Fruit fly (Drosophila melanogaster): ENCODE data around the gene CG15578.

Gene CG15578

DNA sequence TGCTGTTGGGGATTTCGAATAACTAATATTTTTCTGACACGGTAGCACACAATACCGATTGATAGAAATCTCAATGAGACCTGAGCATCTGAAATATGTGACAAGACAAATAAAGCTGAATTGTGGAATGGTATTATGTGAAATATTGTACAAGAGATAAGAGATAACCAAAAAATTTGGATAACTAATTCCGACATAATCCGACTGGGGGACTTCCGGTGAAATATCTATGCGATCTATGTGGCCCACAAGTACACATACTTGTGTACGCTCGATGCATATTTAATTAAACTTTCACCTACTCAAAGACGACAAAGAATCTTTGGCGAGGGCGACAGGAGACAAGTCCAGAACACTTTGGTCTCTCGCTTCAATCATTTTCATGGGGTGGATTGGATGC lies 25.1 kb downstream of the CG15578 start, which contains the start of gene CG15576:
Gene CG15576 (minus strand): TSS at position 101 of the 400 bp plus-strand sequence.
- TF ChIP-seq HLH3B (GFP tag; IDR thresholded peaks at IDR 0.05) = no peak
- no peak for TF ChIP-seq Nf-YC (tag; optimal IDR thresholded peaks at IDR 0.05)
- TF ChIP-seq CG17802 (tag; optimal IDR thresholded peaks at IDR 0.05) = no peak
- TF ChIP-seq Sin3A (optimal IDR thresholded peaks at IDR 0.05) = no peak
- TF ChIP-seq Gug (GFP tag; IDR thresholded peaks at IDR 0.05) = no peak
- TF ChIP-seq CG4730 (GFP tag; IDR thresholded peaks at IDR 0.05) = no peak
- no peak for TF ChIP-seq CG12071 (GFP tag; optimal IDR thresholded peaks at IDR 0.05)
- TF ChIP-seq sob (GFP tag; IDR thresholded peaks at IDR 0.05) = no peak
- no peak for TF ChIP-seq CG4328 (GFP tag; optimal IDR thresholded peaks at IDR 0.05)
- no peak for TF ChIP-seq NfI (GFP tag; optimal IDR thresholded peaks at IDR 0.05)

DNA sequence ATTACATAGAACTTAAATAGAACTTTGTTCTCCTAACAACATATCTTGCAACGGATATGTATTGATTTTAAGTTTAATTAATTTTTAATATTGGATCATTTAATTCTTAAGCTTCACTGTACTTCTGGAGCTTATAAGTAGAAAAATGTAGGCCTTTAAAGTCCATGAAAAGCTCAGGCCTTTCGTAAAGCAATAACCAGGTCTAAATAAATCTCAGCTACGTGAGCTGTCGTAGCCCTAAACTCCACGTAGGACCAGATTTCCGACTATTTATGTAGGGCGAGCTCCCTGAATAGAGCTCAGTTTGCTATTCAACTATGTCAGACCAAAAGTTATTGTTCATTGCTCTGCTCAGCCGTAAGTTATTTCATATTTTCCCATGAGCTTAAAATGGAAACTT lies 29.7 kb downstream of the CG15578 start, which contains the start of gene CG43135:
Gene CG43135 (plus strand): TSS at position 301 of the 400 bp plus-strand sequence.
- TF ChIP-seq CG30403 (GFP tag; optimal IDR thresholded peaks at IDR 0.05) = no peak
- no peak for TF ChIP-seq CG4707 (GFP tag; optimal IDR thresholded peaks at IDR 0.05)
- TF ChIP-seq her (GFP tag; optimal IDR thresholded peaks at IDR 0.05) = no peak
- TF ChIP-seq sqz (GFP tag; optimal IDR thresholded peaks at IDR 0.05) = no peak
- TF ChIP-seq CG11560 (tag; IDR thresholded peaks at IDR 0.05) = no peak
- no peak for TF ChIP-seq disco-r (GFP tag; optimal IDR thresholded peaks at IDR 0.05)
- TF ChIP-seq dm (GFP tag; optimal IDR thresholded peaks at IDR 0.05) = no peak
- no peak for TF ChIP-seq br (optimal IDR thresholded peaks at IDR 0.05)
- TF ChIP-seq fd3F (GFP tag; optimal IDR thresholded peaks at IDR 0.05) = no peak
- TF ChIP-seq klu (GFP tag; IDR thresholded peaks at IDR 0.05) = no peak
- TF ChIP-seq ttk (GFP tag; IDR thresholded peaks at IDR 0.05) = no peak
- TF ChIP-seq NfI (GFP tag; optimal IDR thresholded peaks at IDR 0.05) = no peak

dm6 chrX:4247013-4247412 lies 30.7 kb downstream of the CG15578 start, which contains the start of gene CG43134:
TSS of gene CG43134 (plus strand) at chrX:4247313.
- TF ChIP-seq CG7556 (GFP tag; optimal IDR thresholded peaks at IDR 0.05) = no peak
- no peak for TF ChIP-seq Sin3A (optimal IDR thresholded peaks at IDR 0.05)
- TF ChIP-seq Dbx (GFP tag; IDR thresholded peaks at IDR 0.05) = no peak
- TF ChIP-seq CG32767 (GFP tag; IDR thresholded peaks at IDR 0.05) = no peak
- TF ChIP-seq CG10959 (GFP tag; IDR thresholded peaks at IDR 0.05) = no peak
- no peak for TF ChIP-seq dati (GFP tag; IDR thresholded peaks at IDR 0.05)

DNA sequence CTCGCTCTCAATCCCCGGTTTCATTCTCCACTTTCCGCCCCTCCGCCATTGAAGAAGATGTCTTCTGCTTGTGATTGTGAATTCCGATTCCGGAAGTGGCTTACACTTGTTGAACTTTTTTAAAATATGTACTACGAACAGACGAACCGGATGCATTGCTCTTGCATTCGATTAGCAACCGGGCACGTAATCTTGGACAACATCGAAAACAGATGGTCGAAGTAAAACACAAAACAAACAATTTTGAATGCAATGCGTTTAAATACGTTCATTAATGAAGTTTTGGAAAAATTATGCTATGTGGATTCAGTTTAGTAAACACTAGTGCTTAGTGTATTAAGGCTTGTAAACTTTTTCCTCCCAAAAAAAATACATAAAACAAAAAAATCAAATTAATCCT lies 31.7 kb downstream of the CG15578 start, which contains the start of gene Muc4B:
Gene Muc4B (minus strand): TSS at position 101 of the 400 bp plus-strand sequence.
- TF ChIP-seq BEAF-32 (GFP tag; optimal IDR thresholded peaks at IDR 0.05) (no peak), sens (GFP tag) (no peak), dm (GFP tag; optimal IDR thresholded peaks at IDR 0.05) (no peak), HHEX (GFP tag; optimal IDR thresholded peaks at IDR 0.05) (no peak), wdn (GFP tag; IDR thresholded peaks at IDR 0.05) (no peak), CG6683 (GFP tag; optimal IDR thresholded peaks at IDR 0.05) (no peak), oc (tag; optimal IDR thresholded peaks at IDR 0.05) (no peak), CHES-1-like (GFP tag; optimal IDR thresholded peaks at IDR 0.05) (no peak), Nf-YC (tag; optimal IDR thresholded peaks at IDR 0.05) (no peak), CG11695 (GFP tag; IDR thresholded peaks at IDR 0.05) (no peak), slp2 (GFP tag; optimal IDR thresholded peaks at IDR 0.05) (no peak), twi (tag; optimal IDR thresholded peaks at IDR 0.05) (no peak), lbe (GFP tag; optimal IDR thresholded peaks at IDR 0.05) (no peak), CG7745 (tag; optimal IDR thresholded peaks at IDR 0.05) (no peak), gfzf (GFP tag; optimal IDR thresholded peaks at IDR 0.05) (no peak), B-H2 (GFP tag; optimal IDR thresholded peaks at IDR 0.05) (no peak), CG33213 (GFP tag; optimal IDR thresholded peaks at IDR 0.05) (no peak), Opbp (GFP tag; IDR thresholded peaks at IDR 0.05; ENCODE audit: partially characterized antibody) (no peak), CG34376 (GFP tag; optimal IDR thresholded peaks at IDR 0.05) (no peak), h (optimal IDR thresholded peaks at IDR 0.05) (no peak)

Measured in whole organism, embryonic.